Worm (Caenorhabditis elegans) whole organism, L1 larva: ENCODE measurements around the gene ttbk-3.
A peak's percentile ranks its signal among the peaks of the same experiment; 100 is the strongest.

Experiments used
- C04F5.9 ChIP-seq: sonication (generic microtip); optimal IDR thresholded peaks from 2 replicates; lab custom pipeline; 2016; ENCODE audit warnings: missing genetic modification characterization, missing compliant biosample characterization
- C34B4.2 ChIP-seq: sonication (generic microtip); optimal IDR thresholded peaks from 2 replicates; lab custom pipeline; 2017; ENCODE audit warnings: mild to moderate bottlenecking, missing genetic modification characterization, missing compliant biosample characterization
- F16B12.6 ChIP-seq: fragments of 150-350 bp; optimal IDR thresholded peaks from 2 replicates; lab custom pipeline; 2014; ENCODE audit warnings: missing biosample characterization, missing genetic modification characterization
- alr-1 ChIP-seq: fragments of 200-800 bp; sonication (Bioruptor generic); optimal IDR thresholded peaks from 2 replicates; lab custom pipeline; 2018; ENCODE audit warnings: borderline replicate concordance, mild to moderate bottlenecking, missing genetic modification characterization, missing compliant biosample characterization
- aly-2 ChIP-seq: fragments of 150-350 bp; optimal IDR thresholded peaks from 2 replicates; lab custom pipeline; 2014; ENCODE audit warnings: missing biosample characterization, missing genetic modification characterization
- blmp-1 ChIP-seq: fragments of 150-350 bp; optimal IDR thresholded peaks from 2 replicates; lab custom pipeline; 2014; ENCODE audit warnings: missing biosample characterization, missing genetic modification characterization
- ceh-63 ChIP-seq: fragments of 200-800 bp; sonication (Bioruptor generic); optimal IDR thresholded peaks from 2 replicates; lab custom pipeline; 2018; ENCODE audit warnings: mild to moderate bottlenecking, missing genetic modification characterization, missing compliant biosample characterization
- ceh-82 ChIP-seq, 3 experiments: fragments of 150-350 bp in 1 of 3; sonication (generic microtip) in 2 of 3; optimal IDR thresholded peaks; 2 replicates each; lab custom pipeline; 2014 to 2017; ENCODE audit warnings: missing biosample characterization in 3 of 3, missing genetic modification characterization in 3 of 3
- ceh-90 ChIP-seq: sonication (generic microtip); optimal IDR thresholded peaks from 2 replicates; lab custom pipeline; 2016; ENCODE audit warnings: missing genetic modification characterization, missing compliant biosample characterization
- ces-1 ChIP-seq: fragments of 150-350 bp; optimal IDR thresholded peaks from 2 replicates; lab custom pipeline; 2014; ENCODE audit warnings: missing biosample characterization, missing genetic modification reagents, missing genetic modification characterization
- dpl-1 ChIP-seq, 3 experiments: fragments of 150-350 bp in 2 of 3; sonication (generic microtip) in 1 of 3; optimal IDR thresholded peaks; 2 replicates each; lab custom pipeline; 2014 to 2017; ENCODE audit warnings: missing biosample characterization in 3 of 3, missing genetic modification characterization in 3 of 3, missing genetic modification reagents in 3 of 3
- dsc-1 ChIP-seq: sonication (generic microtip); optimal IDR thresholded peaks from 2 replicates; lab custom pipeline; 2016; ENCODE audit warnings: mild to moderate bottlenecking, missing genetic modification characterization, missing compliant biosample characterization
- efl-1 ChIP-seq, 4 experiments: fragments of 150-350 bp; optimal IDR thresholded peaks in 3 of 4; peaks in 1 of 4; 1 replicate in 1 of 4; 2 replicates in 3 of 4; lab custom pipeline; 2014; ENCODE audit warnings: missing biosample characterization in 2 of 4, missing genetic modification characterization in 2 of 4, missing genetic modification reagents in 2 of 4
- egl-27 ChIP-seq, 2 experiments: fragments of 150-350 bp in 1 of 2; sonication (generic microtip); optimal IDR thresholded peaks; 3 replicates each; lab custom pipeline; 2017 to 2018; ENCODE audit warnings: missing biosample characterization in 2 of 2, missing genetic modification characterization in 2 of 2, missing genetic modification reagents in 2 of 2
- elt-3 ChIP-seq, 6 experiments: fragments of 150-350 bp in 1 of 6; sonication (generic microtip); optimal IDR thresholded peaks; 2 replicates each; lab custom pipeline; 2017 to 2018; ENCODE audit warnings: missing biosample characterization in 6 of 6, missing genetic modification characterization in 6 of 6, inconsistent platforms in 1 of 6
- ets-5 ChIP-seq: fragments of 200-800 bp; sonication (Bioruptor generic); IDR thresholded peaks from 2 replicates; pipeline ENCODE4 v1.3.6; 2022; ENCODE audit warnings: missing genetic modification characterization, missing compliant biosample characterization
- fos-1 ChIP-seq: fragments of 150-350 bp; optimal IDR thresholded peaks from 2 replicates; lab custom pipeline; 2014; ENCODE audit warnings: missing biosample characterization, missing genetic modification characterization
- hlh-17 ChIP-seq: fragments of 200-800 bp; sonication (Bioruptor generic); optimal IDR thresholded peaks from 2 replicates; lab custom pipeline; 2018; ENCODE audit warnings: missing genetic modification characterization, mild to moderate bottlenecking, missing compliant biosample characterization, moderate library complexity, borderline replicate concordance
- irx-1 ChIP-seq: sonication (generic microtip); optimal IDR thresholded peaks from 2 replicates; lab custom pipeline; 2016; ENCODE audit warnings: missing genetic modification characterization, missing compliant biosample characterization
- isw-1 ChIP-seq: fragments of 200-800 bp; sonication (Bioruptor generic); IDR thresholded peaks from 2 replicates; pipeline ENCODE4 v1.3.6; 2022; ENCODE audit warnings: missing genetic modification characterization, missing compliant biosample characterization
- jun-1 ChIP-seq: fragments of 150-350 bp; optimal IDR thresholded peaks from 2 replicates; lab custom pipeline; 2014; ENCODE audit warnings: missing biosample characterization, missing genetic modification reagents, missing genetic modification characterization
- lin-13 ChIP-seq: fragments of 150-350 bp; optimal IDR thresholded peaks from 2 replicates; lab custom pipeline; 2014; ENCODE audit warnings: missing biosample characterization, missing genetic modification reagents, missing genetic modification characterization
- lin-14 ChIP-seq: fragments of 200-800 bp; sonication (Bioruptor generic); optimal IDR thresholded peaks from 2 replicates; lab custom pipeline; 2018; ENCODE audit warnings: mild to moderate bottlenecking, missing genetic modification characterization, moderate library complexity, missing compliant biosample characterization
- lin-15B ChIP-seq: fragments of 150-350 bp; sonication (generic microtip); optimal IDR thresholded peaks from 3 replicates; lab custom pipeline; 2014; ENCODE audit warnings: missing biosample characterization, missing genetic modification characterization
- lin-35 ChIP-seq, 2 experiments: fragments of 150-350 bp; optimal IDR thresholded peaks; 2 replicates each; lab custom pipeline; 2014; ENCODE audit warnings: missing biosample characterization in 2 of 2, missing genetic modification characterization in 2 of 2, missing genetic modification reagents in 2 of 2
- lin-39 ChIP-seq: fragments of 150-350 bp; optimal IDR thresholded peaks from 2 replicates; lab custom pipeline; 2014; ENCODE audit warnings: missing biosample characterization, missing genetic modification reagents, missing genetic modification characterization
- lir-3 ChIP-seq: sonication (generic microtip); optimal IDR thresholded peaks from 2 replicates; lab custom pipeline; 2016; ENCODE audit warnings: mild to moderate bottlenecking, missing genetic modification characterization, moderate library complexity, missing compliant biosample characterization; ENCODE audit not compliant: poor library complexity
- lsy-2 ChIP-seq, 2 experiments: fragments of 150-350 bp; optimal IDR thresholded peaks; 2 replicates each; lab custom pipeline; 2014; ENCODE audit warnings: missing biosample characterization in 2 of 2, missing genetic modification characterization in 2 of 2
- mab-9 ChIP-seq: fragments of 200-800 bp; sonication (Bioruptor generic); IDR thresholded peaks from 2 replicates; pipeline ENCODE4 v1.3.6; 2022; ENCODE audit warnings: missing genetic modification reagents, missing genetic modification characterization, missing compliant biosample characterization
- mdl-1 ChIP-seq, 2 experiments: fragments of 150-350 bp; optimal IDR thresholded peaks; 2 replicates each; lab custom pipeline; 2014 to 2017; ENCODE audit warnings: missing biosample characterization in 2 of 2, missing genetic modification characterization in 2 of 2, inconsistent platforms in 1 of 2
- nhr-11 ChIP-seq: fragments of 150-350 bp; optimal IDR thresholded peaks from 2 replicates; lab custom pipeline; 2014; ENCODE audit warnings: missing biosample characterization, missing genetic modification characterization
- nhr-12 ChIP-seq: sonication (generic microtip); optimal IDR thresholded peaks from 2 replicates; lab custom pipeline; 2017; ENCODE audit warnings: missing biosample characterization, missing genetic modification characterization
- nhr-20 ChIP-seq: sonication (generic microtip); optimal IDR thresholded peaks from 2 replicates; lab custom pipeline; 2016; ENCODE audit warnings: mild to moderate bottlenecking, missing genetic modification characterization, missing compliant biosample characterization
- nhr-90 ChIP-seq: sonication (generic microtip); optimal IDR thresholded peaks from 2 replicates; lab custom pipeline; 2016; ENCODE audit warnings: mild to moderate bottlenecking, missing genetic modification characterization, missing compliant biosample characterization; ENCODE audit not compliant: poor library complexity
- pqm-1 ChIP-seq: sonication (generic microtip); optimal IDR thresholded peaks from 3 replicates; lab custom pipeline; 2017; ENCODE audit warnings: missing biosample characterization, missing genetic modification characterization
- rnt-1 ChIP-seq: sonication (generic microtip); optimal IDR thresholded peaks from 2 replicates; lab custom pipeline; 2016; ENCODE audit warnings: mild to moderate bottlenecking, missing genetic modification characterization, moderate library complexity, missing compliant biosample characterization
- sox-4 ChIP-seq: sonication (generic microtip); optimal IDR thresholded peaks from 2 replicates; lab custom pipeline; 2016; ENCODE audit warnings: missing genetic modification characterization, missing compliant biosample characterization
- sup-37 ChIP-seq: fragments of 200-800 bp; sonication (Bioruptor generic); optimal IDR thresholded peaks from 2 replicates; lab custom pipeline; 2018; ENCODE audit warnings: mild to moderate bottlenecking, missing genetic modification characterization, missing compliant biosample characterization
- tbx-2 ChIP-seq: sonication (generic microtip); optimal IDR thresholded peaks from 2 replicates; lab custom pipeline; 2016; ENCODE audit warnings: missing genetic modification characterization, missing compliant biosample characterization
- unc-30 ChIP-seq: sonication (generic microtip); optimal IDR thresholded peaks from 2 replicates; lab custom pipeline; 2017; ENCODE audit warnings: missing biosample characterization, missing genetic modification characterization
- unc-62 ChIP-seq: fragments of 150-350 bp; optimal IDR thresholded peaks from 2 replicates; lab custom pipeline; 2014; ENCODE audit warnings: missing biosample characterization, missing genetic modification reagents, missing genetic modification characterization
- zag-1 ChIP-seq: fragments of 150-350 bp; optimal IDR thresholded peaks from 2 replicates; lab custom pipeline; 2014; ENCODE audit warnings: missing biosample characterization, missing genetic modification characterization
- ztf-11 ChIP-seq, 2 experiments: sonication (generic microtip); optimal IDR thresholded peaks; 2 replicates each; lab custom pipeline; 2016 to 2017; ENCODE audit warnings: missing genetic modification characterization in 2 of 2, missing biosample characterization in 1 of 2, missing compliant biosample characterization in 1 of 2

Gene ttbk-3

ce11 chrIV:9863817-9864216, 25.9 kb downstream of the ttbk-3 start, which contains the start of gene K07F5.16:
Gene K07F5.16 (plus strand): TSS chrIV:9864117.
- no peak for TF ChIP-seq mab-9 (GFP tag; lab: Robert Waterston, UW)
- no peak for TF ChIP-seq C34B4.2 (tag; lab: Kevin White, UChicago)
- no peak for TF ChIP-seq ceh-63 (GFP tag; lab: Kevin White, UChicago)
- no peak for TF ChIP-seq nhr-20
- no peak for TF ChIP-seq zag-1 (tag; lab: Kevin White, UChicago)

- TF ChIP-seq mab-9 (GFP tag; lab: Robert Waterston, UW): no peak
- no peak for TF ChIP-seq aly-2 (tag; lab: Kevin White, UChicago)
- TF ChIP-seq fos-1 (tag; lab: Kevin White, UChicago): no peak
- no peak for TF ChIP-seq jun-1
- no peak for TF ChIP-seq dsc-1 (tag; lab: Kevin White, UChicago)
- no peak for TF ChIP-seq mdl-1 (tag; optimal IDR thresholded peaks at IDR 0.05; lab: Kevin White, UChicago)
- no peak for TF ChIP-seq blmp-1 (tag; lab: Kevin White, UChicago)
- no peak for TF ChIP-seq irx-1 (tag; lab: Kevin White, UChicago)
- TF ChIP-seq unc-62 (GFP tag; lab: Kevin White, UChicago): no peak
- TF ChIP-seq lin-13 (GFP tag; lab: Kevin White, UChicago): no peak
- no peak for TF ChIP-seq ztf-11 (tag; optimal IDR thresholded peaks at IDR 0.05; lab: Kevin White, UChicago)
- no peak for TF ChIP-seq ceh-90
- no peak for TF ChIP-seq lin-14
- TF ChIP-seq zag-1 (tag; lab: Kevin White, UChicago): no peak
- TF ChIP-seq, all 84 proteins: peak for 0
These were observed 27.8 kb downstream of the ttbk-3 start, which contains the start of gene K07F5.14 for ce11 chrIV:9861921-9862320. Gene K07F5.14 (plus strand): TSS chrIV:9862221.

ce11 chrIV:9858970-9859369, 30.8 kb downstream of the ttbk-3 start:
- TF ChIP-seq lin-15B (tag; lab: Kevin White, UChicago) (no peak), alr-1 (no peak), sox-4 (tag; lab: Kevin White, UChicago) (no peak), C04F5.9 (tag; lab: Kevin White, UChicago) (no peak), dsc-1 (tag; lab: Kevin White, UChicago) (no peak), unc-62 (GFP tag; lab: Kevin White, UChicago) (no peak), lin-39 (tag; lab: Kevin White, UChicago) (no peak), ceh-90 (no peak), tbx-2 (no peak), nhr-11 (tag; lab: Kevin White, UChicago) (no peak), ets-5 (GFP tag; lab: Robert Waterston, UW) (no peak), hlh-17 (GFP tag; lab: Kevin White, UChicago) (no peak), F16B12.6 (no peak), fos-1 (tag; lab: Kevin White, UChicago) (no peak), rnt-1 (tag; lab: Kevin White, UChicago) (no peak), egl-27 (tag; optimal IDR thresholded peaks at IDR 0.05; lab: Kevin White, UChicago) (no peak), C34B4.2 (tag; lab: Kevin White, UChicago) (no peak), mdl-1 (tag; optimal IDR thresholded peaks at IDR 0.05; lab: Kevin White, UChicago) (no peak)

- TF ChIP-seq nhr-90 (tag; lab: Kevin White, UChicago) (peak; percentile 17), ceh-82 (tag; optimal IDR thresholded peaks at IDR 0.05; lab: Kevin White, UChicago) (peak in 1 of 3 experiments; percentile 20), pqm-1 (tag; lab: Kevin White, UChicago) (no peak), nhr-12 (tag; lab: Kevin White, UChicago) (no peak), nhr-20 (peak; percentile 37), elt-3 (tag; optimal IDR thresholded peaks at IDR 0.05; lab: Kevin White, UChicago) (peak in 1 of 6 experiments; percentile 24), lin-35 (GFP tag; optimal IDR thresholded peaks at IDR 0.05; lab: Kevin White, UChicago) (peak; percentile 34 to 81), ces-1 (GFP tag; lab: Kevin White, UChicago) (no peak), lin-15B (tag; lab: Kevin White, UChicago) (peak; percentile 37), blmp-1 (tag; lab: Kevin White, UChicago) (peak; percentile 36), C04F5.9 (tag; lab: Kevin White, UChicago) (no peak), efl-1 (optimal IDR thresholded peaks at IDR 0.05; lab: Kevin White, UChicago) (peak; percentile 62 to 72), efl-1 (GFP tag; optimal IDR thresholded peaks at IDR 0.05 in 1 of 2; lab: Kevin White, UChicago) (peak; percentile 56 to 90), rnt-1 (tag; lab: Kevin White, UChicago) (peak; percentile 43), lin-13 (GFP tag; lab: Kevin White, UChicago) (peak; percentile 35), F16B12.6 (peak; percentile 9), alr-1 (no peak), ets-5 (GFP tag; lab: Robert Waterston, UW) (no peak), lsy-2 (tag; optimal IDR thresholded peaks at IDR 0.05; lab: Kevin White, UChicago) (peak in 1 of 2 experiments; percentile 70), lir-3 (peak; percentile 46), isw-1 (peak; percentile 10; the same call in 1 of the 2 replicates), unc-30 (tag; lab: Kevin White, UChicago) (no peak), dpl-1 (GFP tag; optimal IDR thresholded peaks at IDR 0.05; lab: Kevin White, UChicago) (peak; percentile 49 to 69 (median 49)), sup-37 (GFP tag; lab: Kevin White, UChicago) (no peak)
These were observed 31.7 kb downstream of the ttbk-3 start, which contains the start of gene npp-1 for ce11 chrIV:9857952-9858488. Gene npp-1 (plus strand): TSS chrIV:9858488.
